Worm (Caenorhabditis elegans) whole organism, L2 larva: ENCODE results near the gene kin-24.

ENCODE experiments used
- C34F6.9 ChIP-seq: fragments of 150-350 bp; optimal IDR thresholded peaks from 2 replicates; lab custom pipeline; 2014; ENCODE audit warnings: missing biosample characterization, missing genetic modification characterization
- F13H6.1 ChIP-seq: sonication (generic microtip); optimal IDR thresholded peaks from 2 replicates; lab custom pipeline; 2016; ENCODE audit warnings: missing genetic modification characterization, missing compliant biosample characterization
- R02D3.7 ChIP-seq: fragments of 150-350 bp; optimal IDR thresholded peaks from 2 replicates; lab custom pipeline; 2014; ENCODE audit warnings: missing biosample characterization, missing genetic modification characterization
- Y55F3AM.14 ChIP-seq: fragments of 200-800 bp; sonication (Bioruptor generic); optimal IDR thresholded peaks from 2 replicates; lab custom pipeline; 2018; ENCODE audit warnings: mild to moderate bottlenecking, missing genetic modification characterization, missing compliant biosample characterization
- ZK546.5 ChIP-seq: sonication (generic microtip); optimal IDR thresholded peaks from 2 replicates; lab custom pipeline; 2017; ENCODE audit warnings: missing biosample characterization, missing genetic modification characterization
- ama-1 ChIP-seq: fragments of 150-350 bp; optimal IDR thresholded peaks from 2 replicates; lab custom pipeline; 2018; ENCODE audit warnings: inconsistent platforms
- blmp-1 ChIP-seq: sonication (generic microtip); optimal IDR thresholded peaks from 2 replicates; lab custom pipeline; 2017; ENCODE audit warnings: missing genetic modification characterization, mild to moderate bottlenecking, missing compliant biosample characterization, antibody characterized with exemption, moderate library complexity; ENCODE audit not compliant: insufficient read depth
- ceh-82 ChIP-seq: fragments of 150-350 bp; optimal IDR thresholded peaks from 2 replicates; lab custom pipeline; 2014; ENCODE audit warnings: missing biosample characterization, missing genetic modification characterization
- crh-2 ChIP-seq: sonication (generic microtip); optimal IDR thresholded peaks from 2 replicates; lab custom pipeline; 2017; ENCODE audit warnings: missing biosample characterization, missing genetic modification characterization
- dmd-4 ChIP-seq: sonication (generic microtip); optimal IDR thresholded peaks from 2 replicates; lab custom pipeline; 2017; ENCODE audit warnings: missing biosample characterization, missing genetic modification characterization
- elt-1 ChIP-seq: fragments of 150-350 bp; optimal IDR thresholded peaks from 2 replicates; lab custom pipeline; 2014; ENCODE audit warnings: missing biosample characterization, missing genetic modification characterization
- elt-3 ChIP-seq: sonication (generic microtip); optimal IDR thresholded peaks from 2 replicates; lab custom pipeline; 2017; ENCODE audit warnings: missing biosample characterization, missing genetic modification characterization
- fos-1 ChIP-seq: fragments of 150-350 bp; optimal IDR thresholded peaks from 2 replicates; lab custom pipeline; 2014; ENCODE audit warnings: missing biosample characterization, missing genetic modification characterization
- gmeb-1 ChIP-seq: fragments of 150-350 bp; optimal IDR thresholded peaks from 2 replicates; lab custom pipeline; 2014; ENCODE audit warnings: missing biosample characterization, missing genetic modification characterization
- lin-11 ChIP-seq: fragments of 150-350 bp; sonication (generic microtip); optimal IDR thresholded peaks from 2 replicates; lab custom pipeline; 2014; ENCODE audit warnings: missing biosample characterization, missing genetic modification characterization, inconsistent platforms, mixed read lengths
- lin-13 ChIP-seq: fragments of 150-350 bp; optimal IDR thresholded peaks from 2 replicates; lab custom pipeline; 2014; ENCODE audit warnings: missing biosample characterization, missing genetic modification reagents, missing genetic modification characterization
- mab-5 ChIP-seq: fragments of 150-350 bp; optimal IDR thresholded peaks from 2 replicates; lab custom pipeline; 2014; ENCODE audit warnings: missing biosample characterization, missing genetic modification characterization
- mbf-1 ChIP-seq: sonication (generic microtip); optimal IDR thresholded peaks from 2 replicates; lab custom pipeline; 2017; ENCODE audit warnings: missing biosample characterization, missing genetic modification characterization
- nhr-10 ChIP-seq: sonication (generic microtip); optimal IDR thresholded peaks from 2 replicates; lab custom pipeline; 2017; ENCODE audit warnings: missing biosample characterization, missing genetic modification characterization
- nhr-11 ChIP-seq: fragments of 150-350 bp; optimal IDR thresholded peaks from 2 replicates; lab custom pipeline; 2014; ENCODE audit warnings: missing biosample characterization, missing genetic modification characterization
- nhr-129 ChIP-seq: fragments of 150-350 bp; optimal IDR thresholded peaks from 2 replicates; lab custom pipeline; 2014; ENCODE audit warnings: missing biosample characterization, missing genetic modification characterization
- nhr-25 ChIP-seq: fragments of 150-350 bp; sonication (generic microtip); optimal IDR thresholded peaks from 3 replicates; lab custom pipeline; 2014; ENCODE audit warnings: missing biosample characterization, missing genetic modification characterization
- peb-1 ChIP-seq: fragments of 150-350 bp; optimal IDR thresholded peaks from 2 replicates; lab custom pipeline; 2014; ENCODE audit warnings: missing biosample characterization, missing genetic modification characterization
- sem-4 ChIP-seq: fragments of 150-350 bp; optimal IDR thresholded peaks from 2 replicates; lab custom pipeline; 2014; ENCODE audit warnings: missing biosample characterization, missing genetic modification reagents, missing genetic modification characterization
- skn-1 ChIP-seq: sonication (generic microtip); optimal IDR thresholded peaks from 2 replicates; lab custom pipeline; 2017; ENCODE audit warnings: missing biosample characterization, missing genetic modification characterization
- sma-3 ChIP-seq: sonication (generic microtip); optimal IDR thresholded peaks from 2 replicates; lab custom pipeline; 2016; ENCODE audit warnings: missing genetic modification reagents, missing genetic modification characterization, missing compliant biosample characterization
- sma-9 ChIP-seq, 2 experiments: fragments of 150-350 bp in 1 of 2; sonication (generic microtip) in 1 of 2; optimal IDR thresholded peaks; 2 replicates each; lab custom pipeline; 2014 to 2016; ENCODE audit warnings: missing genetic modification characterization in 2 of 2, mild to moderate bottlenecking in 1 of 2, missing biosample characterization in 1 of 2, missing compliant biosample characterization in 1 of 2, missing genetic modification reagents in 1 of 2, moderate library complexity in 1 of 2
- snpc-4 ChIP-seq: fragments of 150-350 bp; optimal IDR thresholded peaks from 2 replicates; lab custom pipeline; 2014; ENCODE audit warnings: missing biosample characterization, missing genetic modification characterization
- unc-39 ChIP-seq: fragments of 150-350 bp; optimal IDR thresholded peaks from 2 replicates; lab custom pipeline; 2014; ENCODE audit warnings: missing biosample characterization, missing genetic modification characterization
- unc-55 ChIP-seq: fragments of 150-350 bp; sonication (generic microtip); optimal IDR thresholded peaks from 3 replicates; lab custom pipeline; 2014; ENCODE audit warnings: missing biosample characterization, missing genetic modification reagents, missing genetic modification characterization
- unc-62 ChIP-seq: fragments of 150-350 bp; optimal IDR thresholded peaks from 2 replicates; lab custom pipeline; 2014; ENCODE audit warnings: missing biosample characterization, missing genetic modification reagents, missing genetic modification characterization
- ztf-1 ChIP-seq: fragments of 200-800 bp; sonication (Bioruptor generic); conservative IDR thresholded peaks from 2 replicates; pipeline ENCODE4 v1.3.6; 2022; ENCODE audit warnings: missing genetic modification characterization, missing compliant biosample characterization
- ztf-11 ChIP-seq: sonication (generic microtip); optimal IDR thresholded peaks from 2 replicates; lab custom pipeline; 2017; ENCODE audit warnings: missing biosample characterization, missing genetic modification characterization

kin-24 gene

DNA sequence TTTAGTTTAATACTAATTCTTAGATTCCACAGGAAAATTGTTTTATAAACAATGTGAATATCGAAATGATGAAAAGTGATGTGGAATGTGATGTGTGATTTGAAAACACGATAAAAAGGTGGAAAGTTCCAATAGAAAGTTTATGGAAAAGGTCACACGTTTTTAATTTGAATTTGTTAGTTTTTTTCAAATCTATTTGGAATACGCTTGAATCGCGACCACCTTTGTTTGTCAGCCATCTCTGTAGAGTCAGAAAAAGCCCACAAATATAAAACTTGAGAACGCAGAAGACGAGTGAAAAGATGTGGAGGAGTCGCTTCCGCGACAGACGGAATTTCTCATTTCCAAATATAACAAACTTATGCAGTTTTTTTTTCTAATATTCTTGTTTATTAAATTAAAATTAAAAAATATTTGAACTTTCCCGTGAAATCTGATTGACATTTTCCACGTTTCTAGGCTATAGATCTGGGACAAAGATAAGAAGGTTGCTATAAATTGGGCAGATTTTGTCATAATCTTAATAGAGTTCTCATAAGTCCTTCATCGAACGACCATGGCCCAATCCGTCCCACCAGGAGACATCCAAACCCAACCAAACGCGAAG is at the start of gene kin-24, which contains the start of gene msp-56:
Gene kin-24, minus strand, starts transcription at position 101 of the 607 bp plus-strand sequence.
Gene msp-56, plus strand, starts transcription at position 557 of the 607 bp plus-strand sequence.
- TF ChIP-seq unc-62 (GFP tag; lab: Kevin White, UChicago) (no peak), blmp-1 (tag; lab: Kevin White, UChicago) (no peak), gmeb-1 (tag; lab: Kevin White, UChicago) (no peak), sem-4 (tag; lab: Kevin White, UChicago) (no peak), R02D3.7 (tag; lab: Kevin White, UChicago) (no peak), sma-3 (no peak)

DNA sequence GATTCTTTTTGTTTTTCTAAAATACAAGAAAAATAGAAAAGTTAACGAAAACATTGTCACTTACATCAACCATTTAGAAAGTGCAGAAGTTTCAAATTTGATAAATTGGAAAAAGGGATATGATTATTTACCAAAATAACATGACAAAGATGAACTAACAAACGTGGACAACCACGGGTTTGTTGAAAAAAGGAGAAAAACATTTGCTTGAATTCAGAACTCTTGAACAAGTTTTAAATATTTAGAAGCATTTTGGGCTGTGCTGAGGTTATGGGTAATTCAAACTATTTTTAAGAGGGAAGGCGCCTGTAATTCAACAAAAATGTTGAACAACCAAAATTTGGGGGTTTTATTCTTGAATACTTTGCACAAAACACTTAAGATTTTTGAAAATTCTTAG is 49.0 kb upstream of the kin-24 start, which contains the start of gene ttbk-3:
Gene ttbk-3, minus strand, starts transcription at position 101 of the 400 bp plus-strand sequence.
- no peak for TF ChIP-seq dmd-4 (tag; lab: Kevin White, UChicago)
- TF ChIP-seq ZK546.5, result no peak
- TF ChIP-seq F13H6.1, result no peak
- no peak for TF ChIP-seq elt-3 (tag; lab: Kevin White, UChicago)
- no peak for TF ChIP-seq nhr-10 (tag; lab: Kevin White, UChicago)
- no peak for TF ChIP-seq mab-5
- TF ChIP-seq blmp-1 (tag; lab: Kevin White, UChicago), result no peak
- no peak for TF ChIP-seq lin-13
- TF ChIP-seq ztf-1, result no peak
- no peak for TF ChIP-seq Y55F3AM.14 (GFP tag; lab: Kevin White, UChicago)
- TF ChIP-seq ama-1 (lab: Kevin White, UChicago), result no peak
- TF ChIP-seq R02D3.7 (tag; lab: Kevin White, UChicago), result no peak
- no peak for TF ChIP-seq ztf-11 (tag; lab: Kevin White, UChicago)
- TF ChIP-seq nhr-25, result no peak
- TF ChIP-seq unc-39, result no peak
- no peak for TF ChIP-seq nhr-11 (tag; lab: Kevin White, UChicago)
- no peak for TF ChIP-seq sem-4 (tag; lab: Kevin White, UChicago)
- no peak for TF ChIP-seq nhr-129 (tag; lab: Kevin White, UChicago)
- TF ChIP-seq skn-1 (tag; lab: Kevin White, UChicago), result no peak

- TF ChIP-seq mbf-1 (tag; lab: Kevin White, UChicago) (no peak), peb-1 (tag; lab: Kevin White, UChicago) (no peak), fos-1 (peak; percentile 47), lin-11 (tag; lab: Kevin White, UChicago) (no peak), unc-62 (GFP tag; lab: Kevin White, UChicago) (no peak), Y55F3AM.14 (GFP tag; lab: Kevin White, UChicago) (no peak), C34F6.9 (tag; lab: Kevin White, UChicago) (peak; percentile 90), crh-2 (tag; lab: Kevin White, UChicago) (peak; percentile 60), R02D3.7 (tag; lab: Kevin White, UChicago) (no peak), sma-9 (GFP tag; optimal IDR thresholded peaks at IDR 0.05; lab: Kevin White, UChicago) (peak; percentile 23), sma-9 (tag; optimal IDR thresholded peaks at IDR 0.05; lab: Kevin White, UChicago) (no peak), unc-39 (no peak), nhr-129 (tag; lab: Kevin White, UChicago) (peak; percentile 51), skn-1 (tag; lab: Kevin White, UChicago) (no peak), unc-55 (peak; percentile 82), ama-1 (lab: Kevin White, UChicago) (no peak), sem-4 (tag; lab: Kevin White, UChicago) (peak; percentile 11), gmeb-1 (tag; lab: Kevin White, UChicago) (peak; percentile 21), nhr-25 (no peak)
Observed at ce11 chrIV:9884257-9884656, 43.4 kb upstream of the kin-24 start, which contains the start of the genes prp-18 and mccc-1. Gene prp-18 (minus strand): TSS chrIV:9884383. Gene mccc-1 (plus strand): TSS chrIV:9884570.

ce11 chrIV:9878893-9879379 is 38.1 kb upstream of the kin-24 start, which contains the start of gene nhr-4:
Gene nhr-4 (plus strand): TSS chrIV:9879329.
- no peak for TF ChIP-seq snpc-4
- TF ChIP-seq F13H6.1, result no peak
- TF ChIP-seq unc-62 (GFP tag; lab: Kevin White, UChicago), result no peak
- no peak for TF ChIP-seq peb-1 (tag; lab: Kevin White, UChicago)
- TF ChIP-seq elt-1, result no peak
- no peak for TF ChIP-seq sem-4 (tag; lab: Kevin White, UChicago)
- TF ChIP-seq ceh-82 (tag; lab: Kevin White, UChicago), result no peak
- TF ChIP-seq ztf-1, result no peak
- TF ChIP-seq fos-1, result no peak
